Fruit fly (Drosophila melanogaster) whole organism, adult: ENCODE data around the gene CG5835.

Experiments used
- CG11617 ChIP-seq: fragments of 200-800 bp; sonication (Bioruptor generic); optimal IDR thresholded peaks from 2 replicates; lab custom pipeline; 2017; ENCODE audit warnings: mild to moderate bottlenecking, missing biosample characterization, missing genetic modification reagents, missing genetic modification characterization
- CG12768 ChIP-seq: fragments of 200-800 bp; sonication (Bioruptor generic); optimal IDR thresholded peaks from 2 replicates; lab custom pipeline; 2017; ENCODE audit warnings: missing biosample characterization, missing genetic modification characterization, mild to moderate bottlenecking, moderate library complexity, missing genetic modification reagents
- CG14711 ChIP-seq: fragments of 200-800 bp; sonication (Bioruptor generic); optimal IDR thresholded peaks from 2 replicates; lab custom pipeline; 2018; ENCODE audit warnings: missing biosample characterization, mild to moderate bottlenecking, missing genetic modification characterization, moderate library complexity
- CG1620 ChIP-seq: fragments of 200-800 bp; sonication (Bioruptor generic); optimal IDR thresholded peaks from 2 replicates; lab custom pipeline; 2016; ENCODE audit warnings: missing biosample characterization, missing genetic modification characterization
- CG33017 ChIP-seq: fragments of 200-800 bp; sonication (Bioruptor generic); optimal IDR thresholded peaks from 2 replicates; lab custom pipeline; 2018; ENCODE audit warnings: missing biosample characterization, mild to moderate bottlenecking, missing genetic modification characterization, moderate library complexity
- CG5204 ChIP-seq: fragments of 200-800 bp; sonication (Bioruptor generic); optimal IDR thresholded peaks from 2 replicates; lab custom pipeline; 2016; ENCODE audit warnings: missing biosample characterization, missing genetic modification characterization
- CG7045 ChIP-seq: fragments of 200-800 bp; sonication (Bioruptor generic); optimal IDR thresholded peaks from 2 replicates; lab custom pipeline; 2017; ENCODE audit warnings: missing biosample characterization, mild to moderate bottlenecking, missing genetic modification characterization
- CG7101 ChIP-seq: fragments of 200-800 bp; sonication (Bioruptor generic); optimal IDR thresholded peaks from 2 replicates; lab custom pipeline; 2018; ENCODE audit warnings: missing biosample characterization, mild to moderate bottlenecking, missing genetic modification characterization, moderate library complexity
- Clk ChIP-seq: fragments of 200-800 bp; sonication (Bioruptor generic); optimal IDR thresholded peaks from 2 replicates; lab custom pipeline; 2017; ENCODE audit warnings: missing biosample characterization, missing genetic modification characterization
- Crg-1 ChIP-seq: fragments of 200-800 bp; sonication (Bioruptor generic); optimal IDR thresholded peaks from 2 replicates; lab custom pipeline; 2016; ENCODE audit warnings: missing biosample characterization, missing genetic modification characterization
- Hr96 ChIP-seq: fragments of 200-800 bp; sonication (Bioruptor generic); optimal IDR thresholded peaks from 2 replicates; lab custom pipeline; 2016; ENCODE audit warnings: missing biosample characterization, missing genetic modification characterization
- Mnt ChIP-seq: fragments of 200-800 bp; sonication (Bioruptor generic); optimal IDR thresholded peaks from 2 replicates; lab custom pipeline; 2016; ENCODE audit warnings: missing biosample characterization, mild to moderate bottlenecking, missing genetic modification characterization
- bab1 ChIP-seq: fragments of 200-800 bp; sonication (Bioruptor generic); optimal IDR thresholded peaks from 3 replicates; lab custom pipeline; 2019; ENCODE audit warnings: missing biosample characterization, mild to moderate bottlenecking, missing genetic modification characterization, moderate library complexity
- cic ChIP-seq: fragments of 200-800 bp; sonication (Bioruptor generic); optimal IDR thresholded peaks from 2 replicates; lab custom pipeline; 2017; ENCODE audit warnings: missing biosample characterization, mild to moderate bottlenecking, missing genetic modification characterization, moderate library complexity
- cnc ChIP-seq, 2 experiments: fragments of >200 bp; optimal IDR thresholded peaks; 2 replicates each; lab custom pipeline; 2017
- kay ChIP-seq: fragments of 200-800 bp; sonication (Bioruptor generic); peaks from one replicate; lab custom pipeline; 2016; ENCODE audit warnings: missing biosample characterization, missing genetic modification characterization, borderline replicate concordance
- ovo ChIP-seq: fragments of 200-800 bp; sonication (Bioruptor generic); optimal IDR thresholded peaks from 2 replicates; lab custom pipeline; 2016; ENCODE audit warnings: missing biosample characterization, missing genetic modification characterization
- pad ChIP-seq: fragments of 200-800 bp; sonication (Bioruptor generic); optimal IDR thresholded peaks from 3 replicates; lab custom pipeline; 2017; ENCODE audit warnings: missing biosample characterization, missing genetic modification characterization, mild to moderate bottlenecking, moderate library complexity, missing genetic modification reagents
- tj ChIP-seq: fragments of 200-800 bp; sonication (Bioruptor generic); optimal IDR thresholded peaks from 3 replicates; lab custom pipeline; 2017; ENCODE audit warnings: missing biosample characterization, mild to moderate bottlenecking, missing genetic modification characterization, moderate library complexity
- toe ChIP-seq: fragments of 200-800 bp; sonication (Bioruptor generic); optimal IDR thresholded peaks from 2 replicates; lab custom pipeline; 2016; ENCODE audit warnings: missing biosample characterization, missing genetic modification characterization

CG5835 gene

DNA sequence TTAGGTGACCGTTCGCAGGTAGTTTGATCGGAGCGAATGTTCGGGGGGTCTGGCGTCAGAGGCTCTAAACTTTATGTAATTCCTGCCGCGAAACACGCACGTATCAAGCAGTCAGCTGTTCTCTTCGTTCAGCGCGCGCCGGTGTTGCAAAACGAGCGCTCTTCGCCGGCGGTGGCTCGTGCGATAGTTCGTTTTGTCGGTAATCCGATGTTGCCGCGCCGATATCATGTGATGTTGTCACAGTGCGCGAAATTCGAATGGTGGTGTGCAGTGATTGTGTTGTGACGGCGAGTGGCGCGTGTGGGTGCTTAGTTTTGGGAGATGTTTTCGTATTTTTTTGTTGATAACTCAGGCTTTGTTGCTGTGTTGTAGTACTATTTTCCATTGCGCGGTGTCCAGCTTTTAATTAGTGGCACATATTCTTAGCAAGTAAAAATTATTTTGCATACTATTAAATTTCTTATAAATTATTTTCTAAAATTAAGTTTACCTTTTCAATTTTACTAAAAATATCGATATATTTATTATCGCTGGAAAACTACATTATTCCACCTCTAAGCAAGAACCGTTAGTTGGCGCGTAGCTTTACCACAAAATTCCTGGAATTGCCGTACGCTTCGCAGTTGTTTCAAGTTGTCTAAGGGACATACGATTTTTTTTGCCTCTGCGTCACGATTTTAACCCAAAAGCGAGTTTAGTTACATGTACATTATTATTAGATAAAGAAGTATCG is 3.4 kb upstream of the CG5835 start, which contains the start of gene nanos:
Gene nanos, plus strand, starts transcription at position 569 of the 733 bp plus-strand sequence.
- TF ChIP-seq Clk (peak; percentile 62), CG11617 (peak; percentile 39), CG7045 (peak; percentile 67), ovo (GFP tag; lab: Kevin White, UChicago) (peak; percentile 66), pad (GFP tag; lab: Kevin White, UChicago) (peak; percentile 78), CG1620 (peak; percentile 94), CG7101 (tag; lab: Kevin White, UChicago) (peak; percentile 72), Mnt (GFP tag; lab: Kevin White, UChicago) (peak; percentile 91), Hr96 (GFP tag; lab: Kevin White, UChicago) (peak; percentile 74), cnc (optimal IDR thresholded peaks at IDR 0.05; lab: Kevin White, UChicago) (no peak), CG5204 (GFP tag; lab: Kevin White, UChicago) (no peak), CG14711 (tag; lab: Kevin White, UChicago) (peak; percentile 40), cic (GFP tag; lab: Kevin White, UChicago) (peak; percentile 54), kay (peak; percentile 74), CG33017 (tag; lab: Kevin White, UChicago) (peak; percentile 23), toe (GFP tag; lab: Kevin White, UChicago) (peak; percentile 75), tj (GFP tag; lab: Kevin White, UChicago) (peak; percentile 4), CG12768 (peak; percentile 79), Crg-1 (GFP tag; lab: Kevin White, UChicago) (peak; percentile 91), bab1 (GFP tag; lab: Kevin White, UChicago) (peak; percentile 80)

dm6 chr3R:19152835-19153234 is 651 bp downstream of the CG5835 start:
- TF ChIP-seq CG5204 (GFP tag; lab: Kevin White, UChicago) (no peak), CG14711 (tag; lab: Kevin White, UChicago) (no peak), CG1620 (no peak), cic (GFP tag; lab: Kevin White, UChicago) (no peak), CG7045 (no peak), cnc (optimal IDR thresholded peaks at IDR 0.05; lab: Kevin White, UChicago) (no peak), CG7101 (tag; lab: Kevin White, UChicago) (no peak), CG33017 (tag; lab: Kevin White, UChicago) (no peak), tj (GFP tag; lab: Kevin White, UChicago) (no peak)

- no peak for TF ChIP-seq CG7045
- TF ChIP-seq pad (GFP tag; lab: Kevin White, UChicago) = no peak
- TF ChIP-seq CG33017 (tag; lab: Kevin White, UChicago) = peak; percentile 19
- TF ChIP-seq kay = peak; percentile 69
These were observed 1.4 kb downstream of the CG5835 start for dm6 chr3R:19151848-19152787.

DNA sequence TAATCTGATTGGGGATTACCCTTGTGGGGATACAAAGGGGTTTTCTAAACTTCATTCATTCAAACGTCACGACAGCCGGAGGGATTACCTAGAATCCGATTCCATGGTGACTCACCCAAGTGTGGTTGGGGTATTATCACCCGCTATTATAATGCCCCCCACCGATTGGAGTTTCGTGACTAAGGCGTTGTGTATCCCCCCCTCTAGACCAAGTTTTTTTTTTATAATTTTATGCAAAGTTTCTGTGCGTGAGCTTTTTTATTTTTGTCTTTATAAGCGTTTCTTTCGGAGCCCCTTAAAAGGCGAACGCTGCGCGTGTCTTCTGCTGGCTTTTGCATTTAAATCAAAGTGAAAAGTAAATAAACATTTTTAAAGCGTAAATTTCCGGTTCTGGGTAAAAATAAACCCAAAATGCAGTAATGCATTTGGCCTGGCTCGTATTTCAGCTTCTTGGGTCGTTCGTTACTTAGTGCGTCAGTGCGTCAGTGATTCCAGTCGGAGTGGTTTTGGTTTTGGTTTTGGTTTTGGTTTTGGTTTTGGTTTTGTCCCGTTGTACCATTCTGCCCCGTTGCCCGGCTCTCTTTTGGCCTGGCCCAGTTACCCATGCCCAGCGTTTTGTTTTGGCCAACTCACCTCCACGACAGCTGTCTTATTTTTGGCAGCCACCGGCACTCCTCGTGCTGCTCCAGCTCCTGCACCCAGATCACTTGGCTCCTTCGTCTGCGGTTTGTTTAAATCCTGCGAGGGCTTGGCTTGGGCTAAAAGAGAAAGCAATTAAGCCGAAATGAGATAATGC is 2.4 kb downstream of the CG5835 start:
- TF ChIP-seq CG7045 (no peak), pad (GFP tag; lab: Kevin White, UChicago) (no peak), tj (GFP tag; lab: Kevin White, UChicago) (peak; percentile 14), kay (peak; percentile 39)

- TF ChIP-seq Clk = peak; percentile 84
- peak; percentile 89 for TF ChIP-seq toe (GFP tag; lab: Kevin White, UChicago)
- TF ChIP-seq cnc (optimal IDR thresholded peaks at IDR 0.05; lab: Kevin White, UChicago) = no peak
- TF ChIP-seq CG33017 (tag; lab: Kevin White, UChicago) = peak; percentile 35
- TF ChIP-seq CG12768 = peak; percentile 94
- TF ChIP-seq ovo (GFP tag; lab: Kevin White, UChicago) = peak; percentile 89
- TF ChIP-seq CG11617 = peak; percentile 90
- peak; percentile 60 for TF ChIP-seq kay
- TF ChIP-seq tj (GFP tag; lab: Kevin White, UChicago) = peak; percentile 74
- TF ChIP-seq Mnt (GFP tag; lab: Kevin White, UChicago) = peak; percentile 91
- peak; percentile 73 for TF ChIP-seq CG7045
- peak; percentile 75 for TF ChIP-seq CG14711 (tag; lab: Kevin White, UChicago)
- peak; percentile 93 for TF ChIP-seq Hr96 (GFP tag; lab: Kevin White, UChicago)
- TF ChIP-seq CG1620 = peak; percentile 87
- TF ChIP-seq Crg-1 (GFP tag; lab: Kevin White, UChicago) = peak; percentile 95
- TF ChIP-seq cic (GFP tag; lab: Kevin White, UChicago) = peak; percentile 90
- TF ChIP-seq CG5204 (GFP tag; lab: Kevin White, UChicago) = peak; percentile 90
- TF ChIP-seq pad (GFP tag; lab: Kevin White, UChicago) = peak; percentile 81
- TF ChIP-seq bab1 (GFP tag; lab: Kevin White, UChicago) = peak; percentile 83
- peak; percentile 78 for TF ChIP-seq CG7101 (tag; lab: Kevin White, UChicago)
These were observed 5.8 kb downstream of the CG5835 start, which contains the start of gene Ppcs for dm6 chr3R:19147511-19148239. Ppcs (minus strand) TSS chr3R:19147910.
